Fruit fly (Drosophila melanogaster): ENCODE results near the gene CG14937.
A peak's percentile ranks its signal among the peaks of the same experiment; 100 is the strongest.

The CG14937 gene

dm6 chr2L:11808702-11809583 is 15.1 kb upstream of the CG14937 start, which contains the start of gene crol (continued):
- TF ChIP-seq HLH54F (GFP tag; optimal IDR thresholded peaks at IDR 0.05) (no peak), scrt (GFP tag; optimal IDR thresholded peaks at IDR 0.05) (no peak), CG3847 (GFP tag; IDR thresholded peaks at IDR 0.05) (peak; percentile 58), CG15269 (tag; optimal IDR thresholded peaks at IDR 0.05) (peak; percentile 1), CG17361 (GFP tag; IDR thresholded peaks at IDR 0.05) (peak; percentile 44; the same call in 1 of the 3 replicates), ro (GFP tag; IDR thresholded peaks at IDR 0.05) (no peak), esg (GFP tag; conservative IDR thresholded peaks at IDR 0.05) (no peak), onecut (GFP tag; IDR thresholded peaks at IDR 0.05) (peak; percentile 28), ase (GFP tag; IDR thresholded peaks at IDR 0.05) (no peak), corto (GFP tag; optimal IDR thresholded peaks at IDR 0.05) (no peak), CG32532 (GFP tag; IDR thresholded peaks at IDR 0.05) (peak; percentile 54), chif (GFP tag; optimal IDR thresholded peaks at IDR 0.05) (no peak), CG17186 (GFP tag; optimal IDR thresholded peaks at IDR 0.05) (no peak), z (GFP tag; IDR thresholded peaks at IDR 0.05) (no peak), CG17612 (GFP tag; IDR thresholded peaks at IDR 0.05) (no peak), HmgZ (tag; optimal IDR thresholded peaks at IDR 0.05) (peak; percentile 48), CG8944 (GFP tag; optimal IDR thresholded peaks at IDR 0.05) (no peak), Ets65A (GFP tag) (no peak), klu (GFP tag; IDR thresholded peaks at IDR 0.05) (no peak), pb (GFP tag; optimal IDR thresholded peaks at IDR 0.05) (no peak), Six4 (GFP tag; optimal IDR thresholded peaks at IDR 0.05) (no peak), sna (GFP tag; IDR thresholded peaks at IDR 0.05; ENCODE audit: partially characterized antibody) (peak; percentile 80), Neu2 (GFP tag; optimal IDR thresholded peaks at IDR 0.05; ENCODE audit: borderline replicate concordance) (no peak), Sry-β (GFP tag; optimal IDR thresholded peaks at IDR 0.05) (peak; percentile 94), Ssrp (tag; optimal IDR thresholded peaks at IDR 0.05) (peak; percentile 15), CkIIα-i1 (GFP tag; IDR thresholded peaks at IDR 0.05) (no peak), CG14014 (GFP tag; IDR thresholded peaks at IDR 0.05) (no peak), CG14860 (GFP tag; IDR thresholded peaks at IDR 0.05; ENCODE audit: partially characterized antibody) (peak; percentile 59), Max (GFP tag; optimal IDR thresholded peaks at IDR 0.05) (no peak), Xrp1 (GFP tag; IDR thresholded peaks at IDR 0.05) (peak; percentile 24; the same call in 1 of the 2 replicates), C15 (GFP tag; IDR thresholded peaks at IDR 0.05) (no peak), seq (GFP tag; IDR thresholded peaks at IDR 0.05) (no peak; the same call in 1 of the 2 replicates), Doc2 (GFP tag; IDR thresholded peaks at IDR 0.05) (no peak), CG17568 (GFP tag; optimal IDR thresholded peaks at IDR 0.05) (no peak), CG8924 (tag; optimal IDR thresholded peaks at IDR 0.05) (peak; percentile 42), CG18011 (GFP tag; optimal IDR thresholded peaks at IDR 0.05) (no peak), CG31388 (GFP tag; optimal IDR thresholded peaks at IDR 0.05) (no peak), Rfx (GFP tag; IDR thresholded peaks at IDR 0.05) (peak; percentile 60), Eip74EF (GFP tag; optimal IDR thresholded peaks at IDR 0.05) (no peak), chm (GFP tag; IDR thresholded peaks at IDR 0.05) (peak; percentile 68), ham (GFP tag; IDR thresholded peaks at IDR 0.05) (no peak), CG30403 (GFP tag; optimal IDR thresholded peaks at IDR 0.05) (peak; percentile 10), CG10462 (GFP tag; optimal IDR thresholded peaks at IDR 0.05) (no peak), CG12769 (tag; optimal IDR thresholded peaks at IDR 0.05) (peak; percentile 94), CG2202 (tag; optimal IDR thresholded peaks at IDR 0.05) (no peak), CG18599 (GFP tag; optimal IDR thresholded peaks at IDR 0.05) (no peak), wdn (GFP tag; IDR thresholded peaks at IDR 0.05) (no peak), crol (GFP tag; IDR thresholded peaks at IDR 0.05) (peak; percentile 100), fd3F (GFP tag; optimal IDR thresholded peaks at IDR 0.05) (no peak), CG10979 (tag; optimal IDR thresholded peaks at IDR 0.05) (peak; percentile 27)
